Fruit fly (Drosophila melanogaster) whole organism, pupa: ENCODE data around the gene Rpn5.

Experiments used
- CG10348 ChIP-seq: fragments of 200-800 bp; sonication (Bioruptor generic); IDR thresholded peaks from 2 replicates; pipeline ENCODE4 v1.3.6; 2022; ENCODE audit warnings: missing biosample characterization, missing genetic modification characterization
- CG12605 ChIP-seq: fragments of 200-800 bp; sonication (Bioruptor generic); IDR thresholded peaks from 2 replicates; pipeline ENCODE4 v1.3.6; 2022; ENCODE audit warnings: missing biosample characterization, missing genetic modification characterization
- CG13204 ChIP-seq: fragments of 200-800 bp; sonication (Bioruptor generic); optimal IDR thresholded peaks from 2 replicates; lab custom pipeline; 2018; ENCODE audit warnings: missing biosample characterization, mild to moderate bottlenecking, missing genetic modification characterization, moderate library complexity
- CG17806 ChIP-seq: fragments of 200-800 bp; sonication (Bioruptor generic); optimal IDR thresholded peaks from 2 replicates; lab custom pipeline; 2018; ENCODE audit warnings: missing biosample characterization, mild to moderate bottlenecking, missing genetic modification characterization, moderate library complexity
- CG34367 ChIP-seq: fragments of 200-800 bp; sonication (Bioruptor generic); optimal IDR thresholded peaks from 2 replicates; lab custom pipeline; 2018; ENCODE audit warnings: missing biosample characterization, mild to moderate bottlenecking, missing genetic modification characterization
- CG4496 ChIP-seq: fragments of 200-800 bp; sonication (Bioruptor generic); IDR thresholded peaks from 3 replicates; pipeline ENCODE4 v1.3.6; 2022; ENCODE audit warnings: missing biosample characterization, missing genetic modification characterization
- CG8159 ChIP-seq: fragments of 200-800 bp; sonication (Bioruptor generic); optimal IDR thresholded peaks from 3 replicates; lab custom pipeline; 2018; ENCODE audit warnings: missing biosample characterization, mild to moderate bottlenecking, missing genetic modification characterization, moderate library complexity
- CG8301 ChIP-seq: fragments of 200-800 bp; sonication (Bioruptor generic); optimal IDR thresholded peaks from 2 replicates; lab custom pipeline; 2018; ENCODE audit warnings: missing biosample characterization, mild to moderate bottlenecking, missing genetic modification characterization
- EcR ChIP-seq: fragments of 200-800 bp; sonication (Bioruptor generic); optimal IDR thresholded peaks from 3 replicates; lab custom pipeline; 2019; ENCODE audit warnings: missing biosample characterization, missing genetic modification characterization, mild to moderate bottlenecking, moderate library complexity, missing genetic modification reagents
- Ets98B ChIP-seq: fragments of 200-800 bp; sonication (Bioruptor generic); IDR thresholded peaks from 2 replicates; pipeline ENCODE4 v1.3.6; 2022; ENCODE audit warnings: missing biosample characterization, missing genetic modification characterization
- Pif1B ChIP-seq: fragments of 200-800 bp; sonication (Bioruptor generic); optimal IDR thresholded peaks from 3 replicates; lab custom pipeline; 2016; ENCODE audit warnings: missing biosample characterization, missing genetic modification characterization
- fd96Ca ChIP-seq: fragments of 200-800 bp; sonication (Bioruptor generic); IDR thresholded peaks from 3 replicates; pipeline ENCODE4 v1.3.6; 2022; ENCODE audit warnings: missing biosample characterization, missing genetic modification characterization
- rn ChIP-seq: fragments of 200-800 bp; sonication (Bioruptor generic); IDR thresholded peaks from 2 replicates; pipeline ENCODE4 v1.3.6; 2022; ENCODE audit warnings: missing biosample characterization, missing genetic modification characterization

dm6 chr3R:5780976-5781375, 8.3 kb upstream of the Rpn5 start, which contains the start of gene CG2082:
- no peak for TF ChIP-seq CG4496 (GFP tag; lab: Robert Waterston, UW)
- no peak for TF ChIP-seq fd96Ca (GFP tag; lab: Robert Waterston, UW)
- no peak for TF ChIP-seq CG13204 (GFP tag; lab: Kevin White, UChicago)
- no peak for TF ChIP-seq CG17806 (tag; lab: Kevin White, UChicago)
- no peak for TF ChIP-seq Pif1B
- TF ChIP-seq CG12605 (GFP tag; lab: Robert Waterston, UW) = no peak
- TF ChIP-seq Ets98B = no peak
- no peak for TF ChIP-seq CG8301 (tag; lab: Kevin White, UChicago)
- no peak for TF ChIP-seq CG8159 (tag; lab: Kevin White, UChicago)
- no peak for TF ChIP-seq CG34367
- no peak for TF ChIP-seq rn
- TF ChIP-seq EcR = no peak
- TF ChIP-seq CG10348 = no peak
